Fruit fly (Drosophila melanogaster): ENCODE measurements around the gene CG5167.
A peak's percentile ranks its signal among the peaks of the same experiment; 100 is the strongest.

Gene CG5167

dm6 chr3R:12454492-12454891, 48.2 kb downstream of the CG5167 start (continued):
- TF ChIP-seq sens (GFP tag): no peak
- no peak for TF ChIP-seq MESR4 (GFP tag; optimal IDR thresholded peaks at IDR 0.05)
- TF ChIP-seq CG3995 (GFP tag; optimal IDR thresholded peaks at IDR 0.05): no peak
- TF ChIP-seq CG9727 (GFP tag; optimal IDR thresholded peaks at IDR 0.05): no peak
- peak in 1 of 3 experiments; percentile 33 for TF ChIP-seq Stat92E (GFP tag; optimal IDR thresholded peaks at IDR 0.05)
- no peak for TF ChIP-seq fd96Cb (tag; optimal IDR thresholded peaks at IDR 0.05)
- no peak for TF ChIP-seq Aef1 (GFP tag; IDR thresholded peaks at IDR 0.05)
- peak; percentile 7 for TF ChIP-seq Nf-YC (tag; optimal IDR thresholded peaks at IDR 0.05)
- no peak for TF ChIP-seq CG14014 (GFP tag; IDR thresholded peaks at IDR 0.05)
- no peak for TF ChIP-seq Elba2 (GFP tag; optimal IDR thresholded peaks at IDR 0.05)
- TF ChIP-seq rib (GFP tag; IDR thresholded peaks at IDR 0.05): no peak
- no peak for TF ChIP-seq Spps (tag; optimal IDR thresholded peaks at IDR 0.05)
- 0 out of 3 replicates have a peak, but pooled peaks have one; percentile 16 for TF ChIP-seq CG2199 (GFP tag; IDR thresholded peaks at IDR 0.05)
- no peak for TF ChIP-seq fd3F (GFP tag; optimal IDR thresholded peaks at IDR 0.05)
- no peak for TF ChIP-seq fd102C (GFP tag; optimal IDR thresholded peaks at IDR 0.05)
- no peak for TF ChIP-seq CG18764 (GFP tag; optimal IDR thresholded peaks at IDR 0.05)
- TF ChIP-seq kni (GFP tag; optimal IDR thresholded peaks at IDR 0.05): peak; percentile 90
- TF ChIP-seq CG17568 (GFP tag; optimal IDR thresholded peaks at IDR 0.05): no peak
- no peak for TF ChIP-seq CG12219 (GFP tag; optimal IDR thresholded peaks at IDR 0.05)

- TF ChIP-seq Atf-2 (GFP tag; optimal IDR thresholded peaks at IDR 0.05): no peak
- no peak for TF ChIP-seq z (GFP tag; IDR thresholded peaks at IDR 0.05)
- TF ChIP-seq luna (GFP tag; optimal IDR thresholded peaks at IDR 0.05): no peak
- no peak for TF ChIP-seq tin (GFP tag; optimal IDR thresholded peaks at IDR 0.05)
- TF ChIP-seq CG7963 (GFP tag; IDR thresholded peaks at IDR 0.05; ENCODE audit: partially characterized antibody): peak; percentile 62; the same call in 2 of the 3 replicates
- TF ChIP-seq CG8944 (GFP tag; optimal IDR thresholded peaks at IDR 0.05): no peak
- no peak for TF ChIP-seq CG18011 (GFP tag; optimal IDR thresholded peaks at IDR 0.05)
- no peak for TF ChIP-seq chm (GFP tag; IDR thresholded peaks at IDR 0.05)
- peak; percentile 17 for TF ChIP-seq sug (tag; optimal IDR thresholded peaks at IDR 0.05)
- TF ChIP-seq Dip2 (GFP tag; IDR thresholded peaks at IDR 0.05): no peak
- TF ChIP-seq CG17568 (GFP tag; optimal IDR thresholded peaks at IDR 0.05): no peak
- TF ChIP-seq CG32772 (GFP tag; IDR thresholded peaks at IDR 0.05): no peak
- TF ChIP-seq NFAT (GFP tag; IDR thresholded peaks at IDR 0.05): no peak
- TF ChIP-seq Ada2b (GFP tag; IDR thresholded peaks at IDR 0.05): no peak
- peak; percentile 90 for TF ChIP-seq onecut (GFP tag; IDR thresholded peaks at IDR 0.05)
- TF ChIP-seq CG34224 (GFP tag; IDR thresholded peaks at IDR 0.05; ENCODE audit: partially characterized antibody): peak; percentile 92
- no peak for TF ChIP-seq tx (GFP tag; optimal IDR thresholded peaks at IDR 0.05)
- TF ChIP-seq D19A (tag; optimal IDR thresholded peaks at IDR 0.05): peak; percentile 54
- TF ChIP-seq CG3065 (GFP tag; optimal IDR thresholded peaks at IDR 0.05): no peak
- TF ChIP-seq CG9727 (GFP tag; optimal IDR thresholded peaks at IDR 0.05): no peak
- no peak for TF ChIP-seq lov (optimal IDR thresholded peaks at IDR 0.05)
- TF ChIP-seq lov (GFP tag; IDR thresholded peaks at IDR 0.05): no peak
- peak; percentile 86 for TF ChIP-seq CG6791 (GFP tag; IDR thresholded peaks at IDR 0.05; ENCODE audit: partially characterized antibody)
- no peak for TF ChIP-seq CG2202 (tag; optimal IDR thresholded peaks at IDR 0.05)
- no peak for TF ChIP-seq CG12299 (tag; optimal IDR thresholded peaks at IDR 0.05)
- no peak for TF ChIP-seq al (GFP tag; IDR thresholded peaks at IDR 0.05)
- no peak for TF ChIP-seq tio (GFP tag; optimal IDR thresholded peaks at IDR 0.05)
- TF ChIP-seq jigr1 (GFP tag; IDR thresholded peaks at IDR 0.05): no peak
- TF ChIP-seq CTCF (GFP tag; optimal IDR thresholded peaks at IDR 0.05): no peak
- peak; percentile 88 for TF ChIP-seq Doc3 (GFP tag; IDR thresholded peaks at IDR 0.05; ENCODE audit: partially characterized antibody)
- no peak for TF ChIP-seq Dbx (GFP tag; IDR thresholded peaks at IDR 0.05)
- no peak for TF ChIP-seq ham (GFP tag; IDR thresholded peaks at IDR 0.05)
- no peak for TF ChIP-seq cwo (GFP tag; optimal IDR thresholded peaks at IDR 0.05)
- TF ChIP-seq zen2 (GFP tag; IDR thresholded peaks at IDR 0.05; ENCODE audit: partially characterized antibody): peak; percentile 85
Observed at dm6 chr3R:12456370-12456940, 50.1 kb downstream of the CG5167 start, which contains the start of gene trus. TSS of gene trus (plus strand) at chr3R:12456573.

All from whole organism, embryonic.